Fruit fly (Drosophila melanogaster) whole organism, embryonic: ENCODE data around the gene LIMK1.

Source experiments
- Abd-B ChIP-seq: fragments of 200-800 bp; sonication (Bioruptor generic); optimal IDR thresholded peaks from 2 replicates; lab custom pipeline; 2018; ENCODE audit warnings: missing biosample characterization, mild to moderate bottlenecking, missing genetic modification characterization, moderate library complexity
- Aef1 ChIP-seq: fragments of 200-800 bp; sonication (Bioruptor generic); IDR thresholded peaks from 3 replicates; pipeline ENCODE4 v1.3.6; 2022; ENCODE audit warnings: missing biosample characterization, missing genetic modification characterization
- B-H1 ChIP-seq: fragments of 200-800 bp; sonication (Bioruptor generic); IDR thresholded peaks from 3 replicates; pipeline ENCODE4 v1.3.6; 2022; ENCODE audit warnings: missing biosample characterization, missing genetic modification characterization
- Bgb ChIP-seq: fragments of 200-800 bp; sonication (Bioruptor generic); IDR thresholded peaks from 2 replicates; pipeline ENCODE4 v1.3.6; 2022; ENCODE audit warnings: missing biosample characterization, missing genetic modification characterization; ENCODE audit not compliant: partially characterized antibody
- CG10543 ChIP-seq: fragments of 200-800 bp; sonication (Bioruptor generic); optimal IDR thresholded peaks from 3 replicates; lab custom pipeline; 2017; ENCODE audit warnings: missing biosample characterization, mild to moderate bottlenecking, missing genetic modification characterization, moderate library complexity
- CG10959 ChIP-seq: fragments of 200-800 bp; sonication (Bioruptor generic); IDR thresholded peaks from 2 replicates; pipeline ENCODE4 v1.3.6; 2022; ENCODE audit warnings: missing biosample characterization, missing genetic modification characterization
- CG11560 ChIP-seq: fragments of 200-800 bp; sonication (Bioruptor generic); IDR thresholded peaks from 3 replicates; pipeline ENCODE4 v1.3.6; 2022; ENCODE audit warnings: missing biosample characterization, missing genetic modification characterization
- CG12104 ChIP-seq: fragments of 200-800 bp; sonication (Bioruptor generic); optimal IDR thresholded peaks from 3 replicates; lab custom pipeline; 2016; ENCODE audit warnings: missing biosample characterization, missing genetic modification characterization
- CG15479 ChIP-seq: fragments of 200-800 bp; sonication (Bioruptor generic); optimal IDR thresholded peaks from 3 replicates; lab custom pipeline; 2019; ENCODE audit warnings: missing biosample characterization, mild to moderate bottlenecking, missing genetic modification characterization, moderate library complexity
- CG17186 ChIP-seq: fragments of 200-800 bp; sonication (Bioruptor generic); optimal IDR thresholded peaks from 3 replicates; lab custom pipeline; 2017; ENCODE audit warnings: missing biosample characterization, missing genetic modification reagents, missing genetic modification characterization
- CG17328 ChIP-seq: fragments of 200-800 bp; sonication (Bioruptor generic); IDR thresholded peaks from 2 replicates; pipeline ENCODE4 v1.3.6; 2022; ENCODE audit warnings: missing biosample characterization, missing genetic modification characterization
- CG17802 ChIP-seq: fragments of 200-800 bp; sonication (Bioruptor generic); optimal IDR thresholded peaks from 2 replicates; lab custom pipeline; 2018; ENCODE audit warnings: missing biosample characterization, mild to moderate bottlenecking, missing genetic modification characterization, moderate library complexity
- CG2889 ChIP-seq: fragments of 200-800 bp; sonication (Bioruptor generic); IDR thresholded peaks from 3 replicates; pipeline ENCODE4 v1.3.6; 2022; ENCODE audit warnings: missing biosample characterization, missing genetic modification characterization
- CG30431 ChIP-seq: fragments of 200-800 bp; sonication (Bioruptor generic); optimal IDR thresholded peaks from 2 replicates; lab custom pipeline; 2017; ENCODE audit warnings: missing biosample characterization, missing genetic modification characterization
- CG32767 ChIP-seq: fragments of 200-800 bp; sonication (Bioruptor generic); IDR thresholded peaks from 2 replicates; pipeline ENCODE4 v1.3.6; 2022; ENCODE audit warnings: missing biosample characterization, missing genetic modification characterization
- CG34224 ChIP-seq: fragments of 200-800 bp; sonication (Bioruptor generic); IDR thresholded peaks from 3 replicates; pipeline ENCODE4 v1.3.6; 2022; ENCODE audit warnings: missing biosample characterization, missing genetic modification characterization; ENCODE audit not compliant: partially characterized antibody
- CG43689 ChIP-seq: fragments of 200-800 bp; sonication (Bioruptor generic); IDR thresholded peaks from 2 replicates; pipeline ENCODE4 v1.3.6; 2022; ENCODE audit warnings: missing biosample characterization, missing genetic modification characterization
- CG4707 ChIP-seq: fragments of 200-800 bp; sonication (Bioruptor generic); optimal IDR thresholded peaks from 2 replicates; lab custom pipeline; 2018; ENCODE audit warnings: missing biosample characterization, mild to moderate bottlenecking, missing genetic modification characterization, moderate library complexity
- CG4820 ChIP-seq: fragments of 200-800 bp; sonication (Bioruptor generic); optimal IDR thresholded peaks from 3 replicates; lab custom pipeline; 2016; ENCODE audit warnings: missing biosample characterization, missing genetic modification characterization
- CG5245 ChIP-seq: fragments of 200-800 bp; sonication (Bioruptor generic); optimal IDR thresholded peaks from 3 replicates; lab custom pipeline; 2016; ENCODE audit warnings: missing biosample characterization, missing genetic modification characterization
- CG6254 ChIP-seq: fragments of 200-800 bp; sonication (Bioruptor generic); optimal IDR thresholded peaks from 3 replicates; lab custom pipeline; 2017; ENCODE audit warnings: mild to moderate bottlenecking, missing biosample characterization, missing genetic modification reagents, missing genetic modification characterization
- CG7357 ChIP-seq: fragments of 200-800 bp; sonication (Bioruptor generic); IDR thresholded peaks from 3 replicates; pipeline ENCODE4 v1.3.6; 2022; ENCODE audit warnings: missing biosample characterization, missing genetic modification characterization
- D19A ChIP-seq: fragments of 200-800 bp; optimal IDR thresholded peaks from 3 replicates; lab custom pipeline; 2019; ENCODE audit warnings: missing biosample characterization, mild to moderate bottlenecking, missing genetic modification characterization, moderate library complexity
- Dek ChIP-seq: fragments of 200-800 bp; sonication (Bioruptor generic); optimal IDR thresholded peaks from 3 replicates; lab custom pipeline; 2019; ENCODE audit warnings: missing biosample characterization, mild to moderate bottlenecking, missing genetic modification characterization, moderate library complexity
- Dfd ChIP-seq, 2 experiments: fragments of >200 bp; optimal IDR thresholded peaks; 2 replicates each; lab custom pipeline; 2017; ENCODE audit warnings: missing biosample characterization in 2 of 2, missing genetic modification characterization in 2 of 2
- Doc2 ChIP-seq: fragments of 200-800 bp; sonication (Bioruptor generic); IDR thresholded peaks from 2 replicates; pipeline ENCODE4 v1.3.6; 2022; ENCODE audit warnings: missing biosample characterization, missing genetic modification characterization
- Dp ChIP-seq: fragments of 200-800 bp; sonication (Bioruptor generic); optimal IDR thresholded peaks from 2 replicates; lab custom pipeline; 2018; ENCODE audit warnings: missing biosample characterization, mild to moderate bottlenecking, missing genetic modification characterization, moderate library complexity
- E2f2 ChIP-seq: fragments of 200-800 bp; sonication (Bioruptor generic); IDR thresholded peaks from 2 replicates; pipeline ENCODE4 v1.3.6; 2022; ENCODE audit warnings: missing biosample characterization, missing genetic modification characterization
- Hmr ChIP-seq: fragments of 200-800 bp; sonication (Bioruptor generic); optimal IDR thresholded peaks from 3 replicates; lab custom pipeline; 2017; ENCODE audit warnings: mild to moderate bottlenecking, missing biosample characterization, missing genetic modification reagents, missing genetic modification characterization
- Max ChIP-seq: fragments of 200-800 bp; sonication (Bioruptor generic); optimal IDR thresholded peaks from 2 replicates; lab custom pipeline; 2016; ENCODE audit warnings: missing biosample characterization, mild to moderate bottlenecking, missing genetic modification characterization
- Med ChIP-seq: fragments of 200-800 bp; sonication (Bioruptor generic); peaks from one replicate; lab custom pipeline; 2016; ENCODE audit warnings: missing biosample characterization, missing genetic modification characterization, mild to moderate bottlenecking, inconsistent platforms, moderate library complexity
- Optix ChIP-seq: fragments of 200-800 bp; sonication (Bioruptor generic); IDR thresholded peaks from 3 replicates; pipeline ENCODE4 v1.3.6; 2022; ENCODE audit warnings: missing biosample characterization, missing genetic modification characterization
- Ptx1 ChIP-seq: fragments of 200-800 bp; sonication (Bioruptor generic); IDR thresholded peaks from 2 replicates; pipeline ENCODE4 v1.3.6; 2022; ENCODE audit warnings: missing biosample characterization, missing genetic modification characterization
- Ravus ChIP-seq: fragments of 200-800 bp; sonication (Bioruptor generic); IDR thresholded peaks from 2 replicates; pipeline ENCODE4 v1.3.6; 2022; ENCODE audit warnings: missing biosample characterization, missing genetic modification characterization
- Sin3A ChIP-seq: fragments of >200 bp; optimal IDR thresholded peaks from 2 replicates; lab custom pipeline; 2018
- Ssrp ChIP-seq: fragments of 200-800 bp; sonication (Bioruptor generic); optimal IDR thresholded peaks from 2 replicates; lab custom pipeline; 2018; ENCODE audit warnings: missing biosample characterization, mild to moderate bottlenecking, missing genetic modification characterization, moderate library complexity
- Xrp1 ChIP-seq: fragments of 200-800 bp; sonication (Bioruptor generic); IDR thresholded peaks from 2 replicates; pipeline ENCODE4 v1.3.6; 2022; ENCODE audit warnings: missing biosample characterization, missing genetic modification characterization
- bab2 ChIP-seq: fragments of 200-800 bp; sonication (Bioruptor generic); optimal IDR thresholded peaks from 2 replicates; lab custom pipeline; 2016; ENCODE audit warnings: missing biosample characterization, missing genetic modification characterization
- dati ChIP-seq: fragments of 200-800 bp; sonication (Bioruptor generic); IDR thresholded peaks from 2 replicates; pipeline ENCODE4 v1.3.6; 2022; ENCODE audit warnings: missing biosample characterization, missing genetic modification characterization
- disco-r ChIP-seq: fragments of 200-800 bp; sonication (Bioruptor generic); optimal IDR thresholded peaks from 2 replicates; lab custom pipeline; 2016; ENCODE audit warnings: missing biosample characterization, missing genetic modification characterization
- eyg ChIP-seq: fragments of 200-800 bp; sonication (Bioruptor generic); optimal IDR thresholded peaks from 3 replicates; lab custom pipeline; 2016; ENCODE audit warnings: missing biosample characterization, missing genetic modification characterization
- grau ChIP-seq: fragments of 200-800 bp; optimal IDR thresholded peaks from 3 replicates; lab custom pipeline; 2019; ENCODE audit warnings: missing biosample characterization, mild to moderate bottlenecking, missing genetic modification characterization, moderate library complexity
- kay ChIP-seq: fragments of 200-800 bp; sonication (Bioruptor generic); optimal IDR thresholded peaks from 2 replicates; lab custom pipeline; 2016; ENCODE audit warnings: missing biosample characterization, missing genetic modification characterization
- lilli ChIP-seq: fragments of 200-800 bp; sonication (Bioruptor generic); optimal IDR thresholded peaks from 3 replicates; lab custom pipeline; 2016; ENCODE audit warnings: missing biosample characterization, missing genetic modification characterization
- nmo ChIP-seq: fragments of 200-800 bp; sonication (Bioruptor generic); optimal IDR thresholded peaks from 2 replicates; lab custom pipeline; 2018; ENCODE audit warnings: missing biosample characterization, mild to moderate bottlenecking, missing genetic modification characterization, moderate library complexity
- scrt ChIP-seq: fragments of 200-800 bp; sonication (Bioruptor generic); optimal IDR thresholded peaks from 2 replicates; lab custom pipeline; 2018; ENCODE audit warnings: missing biosample characterization, mild to moderate bottlenecking, missing genetic modification characterization, moderate library complexity
- sens-2 ChIP-seq: fragments of 200-800 bp; sonication (Bioruptor generic); IDR thresholded peaks from 2 replicates; pipeline ENCODE4 v1.3.6; 2022; ENCODE audit warnings: missing biosample characterization, missing genetic modification characterization
- stc ChIP-seq: fragments of 200-800 bp; sonication (Bioruptor generic); IDR thresholded peaks from 2 replicates; pipeline ENCODE4 v1.3.6; 2022; ENCODE audit warnings: missing biosample characterization, missing genetic modification characterization
- sug ChIP-seq: fragments of 200-800 bp; optimal IDR thresholded peaks from 2 replicates; lab custom pipeline; 2019; ENCODE audit warnings: missing biosample characterization, mild to moderate bottlenecking, missing genetic modification characterization, moderate library complexity
- trh ChIP-seq: fragments of 200-800 bp; sonication (Bioruptor generic); optimal IDR thresholded peaks from 2 replicates; lab custom pipeline; 2016; ENCODE audit warnings: missing biosample characterization, missing genetic modification characterization
- unc-4 ChIP-seq: fragments of 200-800 bp; sonication (Bioruptor generic); IDR thresholded peaks from 2 replicates; pipeline ENCODE4 v1.3.6; 2022; ENCODE audit warnings: missing biosample characterization, missing genetic modification characterization; ENCODE audit not compliant: partially characterized antibody
- wdn ChIP-seq: fragments of 200-800 bp; sonication (Bioruptor generic); IDR thresholded peaks from 2 replicates; pipeline ENCODE4 v1.3.6; 2022; ENCODE audit warnings: missing biosample characterization, missing genetic modification characterization

Gene LIMK1

DNA sequence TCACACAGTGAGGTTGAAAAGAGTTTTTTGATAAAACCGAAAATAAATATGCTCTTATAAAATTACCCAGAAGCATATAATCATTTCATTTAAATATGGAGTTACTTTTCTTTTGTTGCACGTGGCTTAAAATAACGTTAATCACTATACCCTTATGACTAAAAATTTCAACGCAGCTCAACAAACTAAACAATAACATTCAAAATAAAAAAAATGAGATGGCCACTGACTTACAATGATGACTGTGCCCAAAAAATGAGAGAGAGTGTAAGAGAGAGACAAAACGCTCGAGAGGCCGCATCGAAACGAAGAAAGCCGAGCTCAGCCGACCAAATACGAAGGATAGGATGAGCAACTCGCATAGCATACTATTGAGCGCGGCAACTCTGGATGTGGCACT is 44.3 kb downstream of the LIMK1 start (continued):
- TF ChIP-seq wdn (0 out of 2 replicates have a peak, but pooled peaks have one; percentile 14), CG4820 (GFP tag; lab: Kevin White, UChicago) (no peak), Ptx1 (GFP tag; lab: Robert Waterston, UW) (0 out of 2 replicates have a peak, but pooled peaks have one; percentile 19), Hmr (GFP tag; lab: Kevin White, UChicago) (peak; percentile 55), sens-2 (GFP tag; lab: Robert Waterston, UW) (no peak), Sin3A (lab: Kevin White, UChicago) (no peak), nmo (GFP tag; lab: Kevin White, UChicago) (no peak), Max (GFP tag; lab: Kevin White, UChicago) (no peak), CG17802 (tag; lab: Kevin White, UChicago) (peak; percentile 2), CG4707 (GFP tag; lab: Kevin White, UChicago) (no peak), sug (peak; percentile 34), CG34224 (GFP tag; lab: Robert Waterston, UW) (no peak), B-H1 (GFP tag; lab: Robert Waterston, UW) (no peak), CG32767 (GFP tag; lab: Robert Waterston, UW) (0 out of 2 replicates have a peak, but pooled peaks have one; percentile 28), CG10543 (GFP tag; lab: Kevin White, UChicago) (peak; percentile 23), Med (GFP tag; lab: Kevin White, UChicago) (no peak), Doc2 (GFP tag; lab: Robert Waterston, UW) (no peak), lilli (GFP tag; lab: Kevin White, UChicago) (no peak), CG2889 (no peak), Dfd (GFP tag; optimal IDR thresholded peaks at IDR 0.05; lab: Kevin White, UChicago) (no peak), Xrp1 (GFP tag; lab: Robert Waterston, UW) (peak; percentile 43; the same call in 1 of the 2 replicates), CG11560 (tag; lab: Robert Waterston, UW) (no peak), Abd-B (GFP tag; lab: Kevin White, UChicago) (no peak), CG10959 (GFP tag; lab: Robert Waterston, UW) (no peak), dati (GFP tag; lab: Robert Waterston, UW) (no peak), Bgb (no peak), kay (GFP tag; lab: Kevin White, UChicago) (no peak), CG30431 (GFP tag; lab: Kevin White, UChicago) (no peak), D19A (tag; lab: Kevin White, UChicago) (peak; percentile 45), eyg (no peak), E2f2 (GFP tag; lab: Robert Waterston, UW) (no peak), Ssrp (tag; lab: Kevin White, UChicago) (peak; percentile 18), disco-r (GFP tag; lab: Kevin White, UChicago) (no peak), CG12104 (GFP tag; lab: Kevin White, UChicago) (no peak), Aef1 (GFP tag; lab: Robert Waterston, UW) (0 out of 3 replicates have a peak, but pooled peaks have one; percentile 15), stc (GFP tag; lab: Robert Waterston, UW) (no peak), unc-4 (GFP tag; lab: Robert Waterston, UW) (no peak), grau (tag; lab: Kevin White, UChicago) (peak; percentile 46), CG17186 (GFP tag; lab: Kevin White, UChicago) (no peak), bab2 (GFP tag; lab: Kevin White, UChicago) (no peak), Ravus (no peak), CG6254 (no peak), CG17328 (GFP tag; lab: Robert Waterston, UW) (0 out of 2 replicates have a peak, but pooled peaks have one; percentile 8), CG5245 (GFP tag; lab: Kevin White, UChicago) (no peak), Dp (GFP tag; lab: Kevin White, UChicago) (no peak), scrt (GFP tag; lab: Kevin White, UChicago) (peak; percentile 33), trh (GFP tag; lab: Kevin White, UChicago) (no peak), CG15479 (GFP tag; lab: Kevin White, UChicago) (no peak), Dek (tag; lab: Kevin White, UChicago) (peak; percentile 4), Optix (GFP tag; lab: Robert Waterston, UW) (no peak), CG7357 (GFP tag; lab: Robert Waterston, UW) (no peak), CG43689 (GFP tag; lab: Robert Waterston, UW) (no peak)
